Fruit fly (Drosophila melanogaster) whole organism, wandering third instar larva: Measurements from ENCODE around the gene CG11369.
A peak's percentile ranks its signal among the peaks of the same experiment; 100 is the strongest.

Experiments
- Abd-B ChIP-seq: fragments of >200 bp; optimal IDR thresholded peaks from 2 replicates; lab custom pipeline; 2017; ENCODE audit warnings: missing biosample characterization, missing genetic modification characterization
- CG9705 ChIP-seq: fragments of 200-800 bp; sonication (Bioruptor generic); optimal IDR thresholded peaks from 2 replicates; lab custom pipeline; 2018; ENCODE audit warnings: missing biosample characterization, mild to moderate bottlenecking, missing genetic modification characterization
- CrebA ChIP-seq: fragments of 200-800 bp; sonication (Bioruptor generic); optimal IDR thresholded peaks from 2 replicates; lab custom pipeline; 2016; ENCODE audit warnings: missing biosample characterization, mild to moderate bottlenecking, missing genetic modification characterization, borderline replicate concordance
- Dif ChIP-seq: fragments of 200-275, 200-300 bp; sonication (Bioruptor generic); optimal IDR thresholded peaks from 2 replicates; lab custom pipeline; 2018; ENCODE audit warnings: missing biosample characterization, missing genetic modification characterization; ENCODE audit not compliant: partially characterized antibody
- GATAd ChIP-seq: sonication (Bioruptor generic); optimal IDR thresholded peaks from 2 replicates; lab custom pipeline; 2016; ENCODE audit warnings: missing biosample characterization, missing genetic modification characterization
- HLH106 ChIP-seq: fragments of 200-800 bp; optimal IDR thresholded peaks from 3 replicates; lab custom pipeline; 2019; ENCODE audit warnings: missing biosample characterization, mild to moderate bottlenecking, missing genetic modification characterization, moderate library complexity
- Hnf4 ChIP-seq: fragments of 200-800 bp; sonication (Bioruptor generic); optimal IDR thresholded peaks from 2 replicates; lab custom pipeline; 2016; ENCODE audit warnings: missing biosample characterization, mild to moderate bottlenecking, missing genetic modification characterization
- Hr78 ChIP-seq: fragments of >200 bp; optimal IDR thresholded peaks from 2 replicates; lab custom pipeline; 2017; ENCODE audit warnings: missing biosample characterization, missing genetic modification characterization
- Hr83 ChIP-seq: fragments of 200-300 bp; sonication (Bioruptor generic); optimal IDR thresholded peaks from 2 replicates; lab custom pipeline; 2016; ENCODE audit warnings: missing biosample characterization, mild to moderate bottlenecking, missing genetic modification characterization, moderate library complexity; ENCODE audit not compliant: poor library complexity, severe bottlenecking
- Jra ChIP-seq: sonication (Bioruptor generic); optimal IDR thresholded peaks from 2 replicates; lab custom pipeline; 2016; ENCODE audit warnings: missing biosample characterization, missing genetic modification characterization
- Mio ChIP-seq: sonication (Bioruptor generic); optimal IDR thresholded peaks from 2 replicates; lab custom pipeline; 2016; ENCODE audit warnings: missing biosample characterization, missing genetic modification characterization
- Myc ChIP-seq: fragments of >200 bp; optimal IDR thresholded peaks from 2 replicates; lab custom pipeline; 2017
- OdsH ChIP-seq: fragments of 200-800 bp; sonication (Bioruptor generic); optimal IDR thresholded peaks from 2 replicates; lab custom pipeline; 2016; ENCODE audit warnings: missing biosample characterization, mild to moderate bottlenecking, missing genetic modification characterization
- Sp1 ChIP-seq: fragments of 200-800 bp; sonication (Bioruptor generic); optimal IDR thresholded peaks from 3 replicates; lab custom pipeline; 2019; ENCODE audit warnings: missing biosample characterization, mild to moderate bottlenecking, missing genetic modification characterization, moderate library complexity
- Vsx2 ChIP-seq: fragments of 200-300, 225-300 bp; sonication (Bioruptor generic); optimal IDR thresholded peaks from 2 replicates; lab custom pipeline; 2018; ENCODE audit warnings: missing biosample characterization, missing genetic modification characterization; ENCODE audit not compliant: partially characterized antibody
- br ChIP-seq: fragments of 200-800 bp; sonication (Bioruptor generic); optimal IDR thresholded peaks from 2 replicates; lab custom pipeline; 2016; ENCODE audit warnings: missing biosample characterization, missing genetic modification characterization
- brk ChIP-seq: fragments of 200-800 bp; sonication (Bioruptor generic); optimal IDR thresholded peaks from 2 replicates; lab custom pipeline; 2016; ENCODE audit warnings: missing biosample characterization, mild to moderate bottlenecking, missing genetic modification characterization
- dl ChIP-seq, 2 experiments: fragments of 175-275, 200-275 bp in 1 of 2; fragments of 200-275 bp in 1 of 2; sonication (Bioruptor generic); optimal IDR thresholded peaks; lab custom pipeline; 2018; ENCODE audit warnings: mild to moderate bottlenecking in 2 of 2, missing biosample characterization in 2 of 2, missing genetic modification characterization in 2 of 2, moderate library complexity in 2 of 2; ENCODE audit not compliant: partially characterized antibody in 2 of 2, insufficient read depth in 1 of 2
- dmrt93B ChIP-seq: fragments of 200-800 bp; sonication (Bioruptor generic); optimal IDR thresholded peaks from 2 replicates; lab custom pipeline; 2018; ENCODE audit warnings: missing biosample characterization, mild to moderate bottlenecking, missing genetic modification characterization
- ey ChIP-seq: fragments of 200-800 bp; sonication (Bioruptor generic); optimal IDR thresholded peaks from 2 replicates; lab custom pipeline; 2016; ENCODE audit warnings: missing biosample characterization, missing genetic modification characterization
- foxo ChIP-seq, 2 experiments: fragments of 200-800 bp; sonication (Bioruptor generic); optimal IDR thresholded peaks; 2 replicates in 1 of 2; 3 replicates in 1 of 2; lab custom pipeline; 2016 to 2017; ENCODE audit warnings: missing biosample characterization in 2 of 2, missing genetic modification characterization in 2 of 2
- fru ChIP-seq: fragments of 200-800 bp; sonication (Bioruptor generic); optimal IDR thresholded peaks from 3 replicates; lab custom pipeline; 2016; ENCODE audit warnings: missing biosample characterization, mild to moderate bottlenecking, missing genetic modification characterization
- h ChIP-seq: fragments of 200-800 bp; sonication (Bioruptor generic); optimal IDR thresholded peaks from 3 replicates; lab custom pipeline; 2016; ENCODE audit warnings: missing biosample characterization, mild to moderate bottlenecking, missing genetic modification characterization
- jim ChIP-seq: fragments of 175-275, 200-325 bp; sonication (Bioruptor generic); optimal IDR thresholded peaks from 2 replicates; lab custom pipeline; 2016; ENCODE audit warnings: missing biosample characterization, mild to moderate bottlenecking, missing genetic modification characterization
- lola ChIP-seq: fragments of >200 bp; optimal IDR thresholded peaks from 2 replicates; lab custom pipeline; 2017; ENCODE audit warnings: missing biosample characterization, missing genetic modification characterization
- pan ChIP-seq: fragments of >200 bp; optimal IDR thresholded peaks from 2 replicates; lab custom pipeline; 2017
- psq ChIP-seq: fragments of 200-800 bp; sonication (Bioruptor generic); optimal IDR thresholded peaks from 3 replicates; lab custom pipeline; 2017; ENCODE audit warnings: missing biosample characterization, mild to moderate bottlenecking, missing genetic modification characterization, moderate library complexity
- rgr ChIP-seq: fragments of 200-800 bp; sonication (Bioruptor generic); optimal IDR thresholded peaks from 3 replicates; lab custom pipeline; 2016; ENCODE audit warnings: missing biosample characterization, mild to moderate bottlenecking, missing genetic modification characterization
- sv ChIP-seq: fragments of 200-800 bp; sonication (Bioruptor generic); optimal IDR thresholded peaks from 3 replicates; lab custom pipeline; 2016; ENCODE audit warnings: missing biosample characterization, missing genetic modification characterization
- tai ChIP-seq: sonication (Bioruptor generic); optimal IDR thresholded peaks from 2 replicates; lab custom pipeline; 2016; ENCODE audit warnings: missing biosample characterization, missing genetic modification characterization
- usp ChIP-seq: fragments of >200 bp; optimal IDR thresholded peaks from 2 replicates; lab custom pipeline; 2017; ENCODE audit warnings: missing biosample characterization, missing genetic modification characterization

Gene CG11369

dm6 chrX:7526914-7527313, 47.2 kb upstream of the CG11369 start:
- TF ChIP-seq HLH106 (tag; lab: Kevin White, UChicago) (no peak), Dif (no peak), OdsH (GFP tag; lab: Kevin White, UChicago) (no peak), Myc (lab: Kevin White, UChicago) (no peak), dl (GFP tag; optimal IDR thresholded peaks at IDR 0.05; lab: Kevin White, UChicago; ENCODE audit: insufficient read depth in 1 of 2, partially characterized antibody in 2 of 2) (no peak), psq (GFP tag; lab: Kevin White, UChicago) (no peak), dmrt93B (GFP tag; lab: Kevin White, UChicago) (no peak), lola (GFP tag; lab: Kevin White, UChicago) (no peak), CG9705 (no peak), Vsx2 (GFP tag; lab: Kevin White, UChicago) (no peak), Hr78 (GFP tag; lab: Kevin White, UChicago) (no peak), h (GFP tag; lab: Kevin White, UChicago) (no peak)

- no peak for TF ChIP-seq Hr83 (GFP tag; lab: Kevin White, UChicago)
- no peak for TF ChIP-seq dl (GFP tag; optimal IDR thresholded peaks at IDR 0.05; lab: Kevin White, UChicago; ENCODE audit: insufficient read depth in 1 of 2, partially characterized antibody in 2 of 2)
- TF ChIP-seq lola (GFP tag; lab: Kevin White, UChicago) = no peak
- TF ChIP-seq Mio = no peak
- TF ChIP-seq dmrt93B (GFP tag; lab: Kevin White, UChicago) = no peak
- TF ChIP-seq CrebA (GFP tag; lab: Kevin White, UChicago) = no peak
- TF ChIP-seq Vsx2 (GFP tag; lab: Kevin White, UChicago) = no peak
- TF ChIP-seq Abd-B = no peak
Measured at dm6 chrX:7528004-7528403, 46.1 kb upstream of the CG11369 start, which contains the start of gene CG43138. TSS of gene CG43138 (plus strand) at chrX:7528304.

dm6 chrX:7530204-7530603, 43.9 kb upstream of the CG11369 start:
- TF ChIP-seq HLH106 (tag; lab: Kevin White, UChicago) (peak; percentile 34), ey (GFP tag; lab: Kevin White, UChicago) (peak; percentile 28), Sp1 (GFP tag; lab: Kevin White, UChicago) (no peak), tai (GFP tag; lab: Kevin White, UChicago) (no peak), brk (no peak), foxo (GFP tag; optimal IDR thresholded peaks at IDR 0.05; lab: Kevin White, UChicago) (peak in 1 of 2 experiments; percentile 29), fru (GFP tag; lab: Kevin White, UChicago) (peak; percentile 9), h (GFP tag; lab: Kevin White, UChicago) (peak; percentile 19)
- TF ChIP-seq, all 38 proteins: peak for 5

- TF ChIP-seq sv (GFP tag; lab: Kevin White, UChicago) (no peak), br (GFP tag; lab: Kevin White, UChicago) (no peak), Mio (no peak), foxo (GFP tag; optimal IDR thresholded peaks at IDR 0.05; lab: Kevin White, UChicago) (peak in 1 of 2 experiments; percentile 51), rgr (peak; percentile 40), pan (lab: Kevin White, UChicago) (no peak), Sp1 (GFP tag; lab: Kevin White, UChicago) (peak; percentile 56), Hnf4 (GFP tag; lab: Kevin White, UChicago) (no peak), h (GFP tag; lab: Kevin White, UChicago) (peak; percentile 50), HLH106 (tag; lab: Kevin White, UChicago) (peak; percentile 67), fru (GFP tag; lab: Kevin White, UChicago) (peak; percentile 49), Abd-B (no peak), dmrt93B (GFP tag; lab: Kevin White, UChicago) (peak; percentile 45), psq (GFP tag; lab: Kevin White, UChicago) (peak; percentile 34), OdsH (GFP tag; lab: Kevin White, UChicago) (peak; percentile 28), CrebA (GFP tag; lab: Kevin White, UChicago) (no peak)
Measured at dm6 chrX:7534864-7535263, 39.2 kb upstream of the CG11369 start.

- TF ChIP-seq ey (GFP tag; lab: Kevin White, UChicago) = no peak
- no peak for TF ChIP-seq rgr
- no peak for TF ChIP-seq usp (GFP tag; lab: Kevin White, UChicago)
- no peak for TF ChIP-seq Hr78 (GFP tag; lab: Kevin White, UChicago)
- TF ChIP-seq br (GFP tag; lab: Kevin White, UChicago) = no peak
- no peak for TF ChIP-seq GATAd (GFP tag; lab: Kevin White, UChicago)
- no peak for TF ChIP-seq Jra
- TF ChIP-seq jim (GFP tag; lab: Kevin White, UChicago) = no peak
- TF ChIP-seq fru (GFP tag; lab: Kevin White, UChicago) = no peak
- no peak for TF ChIP-seq Vsx2 (GFP tag; lab: Kevin White, UChicago)
Measured at dm6 chrX:7536859-7537258, 37.2 kb upstream of the CG11369 start, which contains the start of gene CG32720. TSS of gene CG32720 (minus strand) at chrX:7536959.
